Worm (Caenorhabditis elegans) whole organism, late embryonic: ENCODE data around the gene ZC21.6.

Experiments
- ceh-31 ChIP-seq: sonication (generic microtip); optimal IDR thresholded peaks from 2 replicates; lab custom pipeline; 2016; ENCODE audit warnings: missing genetic modification characterization, missing compliant biosample characterization
- che-1 ChIP-seq: sonication (generic microtip); optimal IDR thresholded peaks from 2 replicates; lab custom pipeline; 2016; ENCODE audit warnings: mild to moderate bottlenecking, missing genetic modification characterization, missing compliant biosample characterization
- hlh-15 ChIP-seq: sonication (generic microtip); optimal IDR thresholded peaks from 2 replicates; lab custom pipeline; 2016; ENCODE audit warnings: missing genetic modification characterization, missing compliant biosample characterization
- hlh-8 ChIP-seq: sonication (generic microtip); optimal IDR thresholded peaks from 2 replicates; lab custom pipeline; 2016; ENCODE audit warnings: missing genotype, missing genetic modification characterization, missing compliant biosample characterization
- lin-11 ChIP-seq: fragments of 200-800 bp; sonication (Bioruptor generic); optimal IDR thresholded peaks from 2 replicates; lab custom pipeline; 2018; ENCODE audit warnings: mild to moderate bottlenecking, missing genetic modification characterization, missing compliant biosample characterization
- mec-3 ChIP-seq: sonication (generic microtip); optimal IDR thresholded peaks from 2 replicates; lab custom pipeline; 2016; ENCODE audit warnings: borderline replicate concordance, missing genetic modification characterization, missing compliant biosample characterization
- nfya-1 ChIP-seq: sonication (generic microtip); optimal IDR thresholded peaks from 2 replicates; lab custom pipeline; 2017; ENCODE audit warnings: missing genetic modification characterization, mild to moderate bottlenecking, missing compliant biosample characterization, antibody characterized with exemption, moderate library complexity
- odd-2 ChIP-seq: sonication (generic microtip); optimal IDR thresholded peaks from 2 replicates; lab custom pipeline; 2017; ENCODE audit warnings: antibody characterized with exemption, mild to moderate bottlenecking, missing genetic modification characterization, missing compliant biosample characterization
- pros-1 ChIP-seq: fragments of 150-350 bp; optimal IDR thresholded peaks from 2 replicates; lab custom pipeline; 2014; ENCODE audit warnings: missing biosample characterization, missing genetic modification reagents, missing genetic modification characterization

Gene ZC21.6

DNA sequence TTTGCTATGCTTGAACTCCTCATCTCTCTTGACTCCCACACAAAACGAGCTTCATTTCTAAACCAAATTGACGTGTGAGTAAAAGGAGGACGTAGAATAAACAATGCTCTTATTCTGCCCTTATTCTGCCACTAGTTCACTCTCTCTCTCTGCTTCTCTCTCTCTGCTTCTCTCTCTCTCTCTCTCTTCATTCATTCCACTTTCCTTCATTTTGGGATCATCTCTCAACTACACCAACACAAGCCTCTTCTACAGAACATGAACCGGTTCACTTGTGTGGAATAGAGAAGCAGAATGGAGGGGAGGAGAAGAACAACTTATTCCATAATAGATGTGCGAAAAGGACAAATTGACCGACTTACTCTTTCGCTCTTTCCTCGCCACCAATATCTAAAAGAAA lies 42.1 kb downstream of the ZC21.6 start:
- TF ChIP-seq hlh-15 (tag; lab: Kevin White, UChicago): no peak
- peak; percentile 61 for TF ChIP-seq ceh-31
- no peak for TF ChIP-seq mec-3
- peak; percentile 34 for TF ChIP-seq nfya-1 (tag; lab: Kevin White, UChicago)
- TF ChIP-seq lin-11: no peak
- TF ChIP-seq pros-1 (tag; lab: Kevin White, UChicago): peak; percentile 10

DNA sequence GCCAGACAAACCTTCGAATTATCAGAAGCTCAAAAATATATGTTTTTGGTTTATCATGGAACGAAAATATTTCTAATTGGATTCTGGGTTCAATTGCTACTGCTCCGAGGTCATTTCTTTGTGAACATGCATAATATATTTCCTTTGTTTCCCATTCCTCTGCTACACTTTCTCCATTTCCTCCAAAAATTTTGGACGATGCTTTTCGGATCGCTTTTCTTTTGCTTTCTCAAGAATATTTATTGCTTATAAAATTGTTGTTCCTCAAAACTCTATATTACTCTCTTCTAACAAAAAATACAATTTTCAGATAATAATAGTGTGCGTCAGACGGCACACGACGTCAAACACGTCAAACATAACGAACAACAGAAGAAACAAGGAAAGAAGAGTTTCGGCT lies 50.7 kb downstream of the ZC21.6 start, which contains the start of gene pac-1:
pac-1 (plus strand) TSS at position 301 of the 400 bp plus-strand sequence.
- TF ChIP-seq hlh-8 (tag; lab: Kevin White, UChicago) (no peak), che-1 (no peak), odd-2 (tag; lab: Kevin White, UChicago) (no peak)
- TF ChIP-seq, all 69 proteins: peak for 0
